Worm (Caenorhabditis elegans): ENCODE results near the gene fbxl-2.

DNA sequence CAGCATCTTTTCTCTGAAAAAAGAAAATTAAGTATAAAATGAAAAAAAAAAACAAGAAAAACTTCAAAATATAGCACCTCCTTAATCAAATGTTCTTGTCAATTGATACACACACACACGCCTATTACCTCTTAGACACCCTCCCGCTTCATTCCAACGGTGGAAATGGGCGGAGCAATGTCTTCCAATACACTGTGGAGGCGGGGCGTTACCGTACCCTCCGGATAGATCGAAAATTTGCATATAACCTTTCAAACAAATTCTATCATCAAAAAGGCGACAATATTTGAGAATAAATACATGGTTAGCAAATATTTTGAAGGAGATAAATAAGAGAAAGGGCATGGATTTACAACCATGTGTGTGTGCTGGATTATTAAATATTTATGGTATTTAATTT, 51.0 kb downstream of the fbxl-2 start:
- TF ChIP-seq cog-1 (tag; optimal IDR thresholded peaks at IDR 0.05) (no peak), flt-1 (GFP tag; IDR thresholded peaks at IDR 0.05) (no peak), ztf-29 (GFP tag; IDR thresholded peaks at IDR 0.05) (no peak), T22C8.4 (GFP tag; IDR thresholded peaks at IDR 0.05) (no peak)
